Fruit fly (Drosophila melanogaster): ENCODE results near the gene Cad88C.

Cad88C gene

DNA sequence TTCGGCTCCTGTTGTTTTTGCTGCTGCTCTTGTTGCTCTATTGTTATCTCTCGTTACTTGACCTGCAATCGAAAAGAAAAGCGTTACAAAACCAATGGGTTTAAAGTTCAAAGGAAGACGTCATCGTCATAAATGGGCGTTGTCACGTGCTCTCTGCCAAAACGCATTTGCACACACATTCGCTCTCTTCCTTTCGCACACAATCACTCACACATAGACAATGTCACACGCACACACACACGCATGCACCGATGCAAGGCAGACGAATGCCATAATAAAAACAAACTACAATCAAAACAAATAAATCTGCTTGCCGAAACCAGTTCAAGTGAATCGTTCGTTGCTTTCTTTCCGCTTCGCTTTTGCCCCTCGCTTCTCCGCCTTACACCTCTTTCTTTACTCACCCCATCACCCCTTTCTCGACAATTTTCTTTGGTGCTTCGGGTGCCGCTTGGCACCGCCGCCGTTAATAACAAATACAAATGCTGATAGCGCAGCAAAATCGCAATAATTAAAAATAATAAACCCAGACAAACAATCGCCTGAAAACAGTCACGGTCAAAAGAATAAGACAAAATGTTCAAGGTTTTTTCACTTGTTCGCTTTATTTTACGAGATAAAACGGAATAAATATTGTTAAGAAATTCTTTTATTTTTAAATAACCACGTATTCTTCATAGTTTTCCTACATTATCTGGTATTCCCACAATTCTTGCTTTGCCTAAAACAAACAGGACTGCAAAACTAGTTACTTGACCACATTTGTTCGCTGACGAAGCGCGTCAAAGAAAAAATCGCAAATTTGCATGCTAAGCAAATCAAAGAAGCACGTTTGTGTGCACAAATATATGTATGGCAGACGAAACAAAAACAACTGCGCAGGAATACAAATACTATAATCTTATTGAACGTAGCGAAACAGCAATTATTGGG, 19.3 kb downstream of the Cad88C start:
- peak; percentile 86 for TF ChIP-seq CG17801 (GFP tag; optimal IDR thresholded peaks at IDR 0.05; ENCODE audit: partially characterized antibody)

DNA sequence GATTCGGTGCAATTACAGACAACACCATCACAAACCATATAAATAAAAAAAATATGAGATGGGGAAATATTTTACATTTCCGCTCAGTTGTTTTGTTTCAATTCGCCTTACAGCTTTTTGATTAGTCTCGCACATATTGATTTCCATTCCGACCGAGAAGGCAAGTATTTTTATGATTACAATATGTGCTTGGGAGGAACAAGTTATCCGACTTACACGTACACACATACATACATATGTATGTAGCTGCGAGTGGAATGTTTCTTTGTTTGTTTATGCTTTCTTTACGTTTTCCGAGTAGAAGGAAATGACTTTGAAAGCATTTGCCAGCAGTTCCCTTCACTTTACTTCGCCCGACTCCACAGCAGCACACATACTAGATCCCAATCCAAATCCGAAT, 20.1 kb downstream of the Cad88C start:
- TF ChIP-seq CG17801 (GFP tag; optimal IDR thresholded peaks at IDR 0.05; ENCODE audit: partially characterized antibody), result no peak

DNA sequence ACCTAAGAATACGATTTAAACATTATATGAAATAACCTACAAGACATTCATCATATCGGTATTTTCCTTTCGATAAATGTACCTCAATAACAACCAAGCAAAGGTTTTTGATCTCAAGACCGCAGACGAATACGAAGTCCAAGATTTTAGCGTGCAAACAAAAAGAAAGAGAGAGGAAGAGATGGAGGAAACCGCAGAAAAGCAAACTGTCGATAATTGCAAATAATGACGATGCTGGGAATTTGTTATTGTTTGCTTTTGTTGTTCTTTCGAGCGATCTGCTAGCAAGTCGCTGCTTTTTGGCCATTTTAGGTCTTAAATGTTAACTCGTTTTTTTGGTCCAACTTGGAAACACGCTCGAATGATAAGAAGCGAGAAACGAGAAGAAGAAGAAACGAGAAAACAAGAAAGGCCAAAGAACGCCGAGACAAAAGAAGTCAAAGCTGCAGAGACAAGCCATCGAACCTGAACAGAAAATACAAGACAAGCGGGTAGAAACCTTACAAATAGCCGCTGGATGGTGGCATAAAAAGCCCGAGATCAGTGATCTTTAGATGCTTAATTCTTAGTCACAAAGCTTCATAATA, 20.9 kb downstream of the Cad88C start:
- no peak for TF ChIP-seq CG17801 (GFP tag; optimal IDR thresholded peaks at IDR 0.05; ENCODE audit: partially characterized antibody)

DNA sequence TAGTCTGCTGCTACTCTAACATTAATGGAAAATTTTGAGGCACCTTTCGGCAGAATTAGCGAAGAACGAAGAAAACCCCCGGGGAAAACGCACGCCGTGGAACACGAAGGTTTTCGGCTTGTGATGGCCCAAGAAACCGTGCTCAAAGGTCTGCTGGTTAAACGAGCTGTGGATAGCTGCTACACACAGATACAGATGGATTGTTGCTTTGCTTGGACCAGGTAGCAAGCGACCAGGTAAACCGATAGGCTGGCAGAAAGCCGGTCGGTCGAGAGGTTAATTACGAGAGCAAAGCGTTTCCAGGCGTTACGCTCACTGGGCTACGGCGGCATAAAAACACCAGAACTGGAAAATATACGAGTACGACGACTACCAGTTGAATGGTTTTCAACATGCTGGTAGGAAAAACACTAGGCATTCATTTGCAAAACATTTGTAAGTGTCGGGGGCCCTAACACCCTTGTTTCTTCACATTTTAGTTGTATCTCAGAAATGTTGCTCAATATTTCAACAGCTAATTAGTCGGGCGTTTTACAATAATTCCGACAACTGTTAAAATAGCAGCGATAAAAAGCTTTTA, 22.1 kb downstream of the Cad88C start:
- TF ChIP-seq CG17801 (GFP tag; optimal IDR thresholded peaks at IDR 0.05; ENCODE audit: partially characterized antibody), result no peak

DNA sequence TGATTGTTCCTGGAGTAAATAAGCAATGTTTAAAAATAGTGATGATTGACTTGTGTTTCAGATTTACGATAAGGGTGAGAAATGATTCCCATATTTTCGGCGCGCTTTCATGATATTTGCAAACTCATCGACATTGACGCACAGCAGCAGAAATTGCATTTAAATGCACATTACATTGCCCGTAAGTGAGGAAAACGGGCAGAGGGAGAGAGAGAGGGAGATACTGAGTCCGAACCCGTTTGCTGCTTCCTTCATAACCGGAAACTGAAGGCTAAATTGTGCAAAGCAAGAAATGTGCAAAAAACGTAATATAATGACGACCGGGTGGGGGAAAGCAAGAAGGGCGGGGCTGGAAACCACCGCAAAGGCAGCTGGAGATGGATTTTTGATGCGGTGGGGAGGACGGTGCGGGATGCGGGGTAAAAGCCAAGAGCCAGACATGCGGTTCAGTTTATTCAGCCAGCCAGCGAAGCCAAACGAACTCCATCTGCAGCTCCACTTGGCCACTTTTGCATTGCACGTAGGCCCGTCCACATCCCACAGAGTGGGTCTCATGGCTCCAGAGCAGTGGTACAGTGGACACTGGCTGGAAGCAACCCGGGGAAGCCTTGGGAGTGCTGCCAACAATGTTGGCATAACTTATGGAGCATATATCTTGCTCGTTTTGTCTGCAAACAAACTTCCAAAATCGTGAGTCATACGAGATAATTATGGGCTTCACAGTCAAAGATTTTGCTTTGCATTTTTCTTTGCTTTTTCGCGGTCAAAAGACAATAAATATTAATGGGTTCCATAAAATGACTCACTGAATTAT, 23.0 kb downstream of the Cad88C start:
- no peak for TF ChIP-seq CG17801 (GFP tag; optimal IDR thresholded peaks at IDR 0.05; ENCODE audit: partially characterized antibody)

DNA sequence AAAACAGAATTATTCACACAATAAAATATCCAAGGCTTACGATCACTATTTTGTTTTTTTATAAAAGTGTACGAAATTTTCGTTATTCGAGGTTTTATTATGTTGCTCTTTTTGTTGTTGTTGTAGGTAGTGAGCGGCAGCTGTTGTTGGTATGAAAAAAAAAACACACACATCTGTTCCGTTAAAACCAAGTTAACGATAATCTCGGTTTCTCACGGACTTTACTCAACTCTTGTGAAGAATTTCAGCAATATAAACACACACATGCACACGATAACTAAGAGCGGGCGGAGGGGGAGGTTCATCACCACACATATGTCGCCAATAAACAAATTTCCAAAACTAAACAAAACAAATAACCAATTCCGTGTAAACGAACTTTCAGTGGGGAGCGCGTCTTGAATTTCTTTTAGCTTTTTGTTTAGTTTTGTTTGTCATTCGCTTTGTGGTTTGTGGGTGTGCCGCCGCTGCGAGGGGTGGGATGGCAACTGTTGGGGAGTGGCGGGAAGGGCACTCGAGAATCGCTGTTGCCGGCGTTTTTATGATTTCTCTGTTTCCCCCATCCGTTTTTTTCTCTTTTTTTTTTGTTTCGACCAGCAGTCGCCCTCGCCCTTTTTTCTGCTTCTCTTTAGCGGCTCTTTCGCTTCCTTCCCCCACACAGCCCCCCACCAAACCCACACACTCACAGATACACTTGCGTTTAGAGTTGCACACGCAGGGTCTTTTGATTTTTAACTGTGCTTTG, 24.1 kb downstream of the Cad88C start:
- TF ChIP-seq CG17801 (GFP tag; optimal IDR thresholded peaks at IDR 0.05; ENCODE audit: partially characterized antibody), result no peak

DNA sequence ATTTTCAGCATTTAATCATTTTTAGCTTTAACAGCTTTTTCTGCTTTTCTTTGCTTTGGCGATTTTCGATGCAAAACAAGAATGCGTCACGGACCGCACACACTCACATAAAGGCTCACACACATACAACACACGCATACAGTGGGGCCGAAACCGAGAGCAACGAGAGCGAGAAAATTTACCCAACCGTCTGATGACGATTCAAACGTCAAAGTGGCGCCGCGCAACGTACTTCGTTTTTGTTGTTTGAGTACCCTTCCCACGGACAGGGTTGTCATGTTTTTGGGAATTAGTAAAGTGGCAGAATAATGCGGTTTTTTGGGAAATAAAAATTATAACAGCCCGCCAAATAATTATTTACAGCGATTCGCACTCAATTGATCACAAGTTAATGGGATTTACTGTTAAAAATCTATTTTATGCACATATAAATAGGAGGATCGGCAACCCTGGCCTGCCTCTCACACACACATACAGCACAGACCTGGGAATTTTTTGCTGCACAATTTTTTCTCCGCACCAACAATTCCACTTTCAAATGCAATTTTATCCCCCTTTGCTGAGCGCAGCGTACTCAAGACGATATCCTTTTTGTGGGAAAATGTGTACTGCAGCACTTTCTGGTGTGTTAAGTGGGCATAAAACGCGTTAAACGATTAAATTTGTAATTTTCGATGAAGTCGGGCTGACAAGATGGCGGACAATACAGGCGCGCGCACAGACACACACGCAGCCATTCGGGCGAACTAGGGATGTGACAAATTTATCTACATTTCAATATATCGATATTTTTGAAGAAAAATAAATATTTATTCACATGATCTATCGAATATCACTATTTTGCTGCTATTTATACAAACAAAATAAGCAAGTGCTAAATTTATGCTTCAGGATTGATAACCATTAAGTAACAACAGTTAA, 25.0 kb downstream of the Cad88C start:
- TF ChIP-seq CG17801 (GFP tag; optimal IDR thresholded peaks at IDR 0.05; ENCODE audit: partially characterized antibody), result peak; percentile 89

DNA sequence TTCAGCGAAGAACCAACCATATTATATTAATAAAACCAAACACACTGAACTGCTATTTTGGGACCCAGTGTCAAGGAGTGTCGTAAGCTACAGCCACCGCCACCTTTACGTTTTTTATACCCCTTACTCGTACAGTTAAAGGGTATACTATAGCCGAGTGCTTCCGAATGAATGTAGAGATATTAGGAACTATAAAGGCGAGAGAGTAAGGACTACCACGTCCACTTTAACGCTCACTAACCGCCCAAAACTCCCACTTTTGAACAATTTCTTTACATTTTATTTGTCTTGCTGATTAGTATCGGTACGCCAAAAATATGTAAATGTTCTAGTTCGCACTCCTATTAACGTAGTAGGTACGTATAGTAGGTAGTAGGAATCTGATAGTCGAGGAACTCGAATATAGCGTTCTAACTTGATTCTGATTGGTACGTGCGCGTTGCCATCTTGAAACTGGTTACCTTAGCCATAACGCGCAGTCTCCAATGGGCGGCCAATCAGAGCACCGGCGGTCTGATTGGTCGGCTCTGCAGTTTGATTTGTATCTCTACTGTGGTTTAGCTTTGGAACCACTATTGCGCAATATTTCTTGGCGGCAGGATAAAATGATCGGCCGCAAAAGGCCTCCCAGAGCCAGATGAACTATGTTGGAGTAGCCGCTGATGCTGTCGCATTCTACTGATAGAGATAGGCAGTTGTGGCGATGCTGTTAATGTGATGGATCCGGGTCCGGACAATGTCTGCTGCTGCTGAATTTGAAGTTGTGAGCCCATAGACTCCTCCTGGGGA, 25.8 kb downstream of the Cad88C start:
- TF ChIP-seq CG17801 (GFP tag; optimal IDR thresholded peaks at IDR 0.05; ENCODE audit: partially characterized antibody), result no peak

DNA sequence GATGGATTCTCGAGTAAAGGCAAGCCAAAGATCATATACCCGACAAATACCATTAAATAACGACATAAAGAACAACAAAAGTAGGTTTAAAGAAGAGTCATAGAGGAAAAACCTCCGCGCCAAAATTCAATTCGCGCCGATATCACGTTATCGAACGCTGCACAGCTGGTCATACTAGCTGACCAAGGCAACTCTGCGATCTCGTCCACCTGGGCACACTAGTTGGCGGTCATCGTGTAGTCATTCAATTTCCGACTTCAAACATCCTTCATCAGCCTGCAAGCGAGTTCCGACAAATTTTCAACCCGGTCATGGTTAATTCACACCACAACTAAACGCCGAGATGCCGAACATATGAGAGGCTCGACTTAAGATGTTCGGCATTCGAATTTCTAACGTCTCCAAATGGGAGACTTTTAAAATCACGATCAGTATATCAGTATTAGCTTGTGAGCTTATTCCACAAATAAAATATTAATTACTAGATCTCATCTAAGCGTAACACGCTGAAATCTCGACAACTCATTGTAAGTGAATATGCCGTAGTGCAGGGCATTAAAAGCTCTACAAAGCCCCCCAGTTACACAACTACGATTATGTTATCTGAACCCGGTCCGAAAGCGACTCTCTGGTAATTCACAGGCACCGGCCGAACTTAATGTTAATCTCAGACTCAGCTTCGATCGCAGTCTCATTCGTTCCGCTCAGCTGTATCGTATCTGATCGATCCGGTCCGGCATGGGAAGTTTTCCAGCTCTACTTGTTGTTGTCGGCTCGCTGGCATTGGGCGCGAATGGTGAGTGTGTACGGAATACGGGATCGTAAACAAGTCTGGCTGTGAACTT, 26.7 kb downstream of the Cad88C start, which contains the start of gene CG3505:
Gene CG3505, plus strand, starts transcription at position 688 of the 845 bp plus-strand sequence.
- no peak for TF ChIP-seq CG17801 (GFP tag; optimal IDR thresholded peaks at IDR 0.05; ENCODE audit: partially characterized antibody)

DNA sequence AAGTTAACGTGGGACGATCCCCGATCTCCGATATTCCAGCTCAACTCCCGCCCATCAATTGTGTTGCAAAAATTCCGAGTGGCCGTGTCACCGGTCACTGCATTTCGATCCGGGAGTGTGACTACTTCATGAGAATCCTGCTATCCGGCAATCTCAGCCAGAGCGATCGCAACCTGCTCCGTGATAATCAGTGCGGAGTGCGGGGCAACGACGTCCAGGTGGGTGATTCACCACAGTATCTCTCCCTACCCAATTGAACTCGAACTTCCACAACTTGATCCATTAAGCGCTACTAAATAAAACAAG, 27.3 kb downstream of the Cad88C start:
- TF ChIP-seq CG17801 (GFP tag; optimal IDR thresholded peaks at IDR 0.05; ENCODE audit: partially characterized antibody), result no peak

DNA sequence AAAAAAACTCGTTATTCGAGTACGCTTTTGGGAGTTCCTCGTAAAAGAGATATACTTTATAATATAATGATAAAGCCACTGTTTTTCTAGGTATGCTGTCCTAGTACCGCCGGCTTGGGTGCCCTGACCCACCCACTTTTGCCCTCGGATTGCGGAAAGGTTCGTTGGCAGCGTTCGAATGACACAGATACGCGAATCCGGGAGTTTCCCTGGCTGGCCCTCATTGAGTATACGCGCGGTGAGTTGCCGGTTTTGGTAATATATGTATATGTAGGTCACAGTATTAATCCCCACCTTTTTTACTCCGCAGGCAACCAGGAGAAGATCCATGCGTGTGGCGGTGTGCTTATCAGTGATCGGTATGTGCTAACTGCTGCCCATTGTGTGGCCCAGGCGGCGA, 27.9 kb downstream of the Cad88C start:
- TF ChIP-seq CG17801 (GFP tag; optimal IDR thresholded peaks at IDR 0.05; ENCODE audit: partially characterized antibody), result no peak

DNA sequence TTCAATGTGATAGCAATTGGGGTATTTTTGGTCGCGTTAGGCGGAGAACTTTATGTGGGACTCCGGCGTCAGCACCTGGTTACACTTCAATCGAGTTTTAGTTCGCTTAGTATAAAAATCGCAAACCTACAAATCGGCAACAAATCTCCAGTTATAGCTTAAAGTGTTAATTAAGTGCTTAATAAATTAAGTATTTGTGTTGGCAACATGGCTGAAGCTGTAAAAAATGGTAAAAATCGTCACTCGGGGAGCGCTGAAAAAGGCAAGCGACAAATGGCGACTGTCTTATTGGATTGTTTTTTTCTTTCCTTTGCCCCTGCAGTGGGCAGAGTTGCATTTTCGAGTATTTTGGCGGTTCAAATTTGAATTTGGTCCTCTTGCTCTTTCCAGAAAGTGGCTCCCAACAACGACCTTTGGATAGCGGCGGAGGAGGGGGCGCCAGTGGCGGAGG, 29.1 kb downstream of the Cad88C start, which contains the start of gene Hexim:
Gene Hexim, plus strand, starts transcription at position 85 of the 451 bp plus-strand sequence.
- peak; percentile 72 for TF ChIP-seq CG17801 (GFP tag; optimal IDR thresholded peaks at IDR 0.05; ENCODE audit: partially characterized antibody)
